Worm (Caenorhabditis elegans) whole organism, L4 larva: Measurements from ENCODE around the gene slc-17.5.
A peak's percentile ranks its signal among the peaks of the same experiment; 100 is the strongest.

Experiments used
- F10B5.3 ChIP-seq: sonication (generic microtip); optimal IDR thresholded peaks from 2 replicates; lab custom pipeline; 2016; ENCODE audit warnings: mild to moderate bottlenecking, missing genetic modification characterization, missing compliant biosample characterization
- F26F4.8 ChIP-seq: fragments of 200-800 bp; sonication (Bioruptor generic); conservative IDR thresholded peaks from 2 replicates; pipeline ENCODE4 v1.3.6; 2022; ENCODE audit warnings: missing genetic modification characterization, missing compliant biosample characterization
- F37D6.2 ChIP-seq: sonication (generic microtip); optimal IDR thresholded peaks from 2 replicates; lab custom pipeline; 2016; ENCODE audit warnings: mild to moderate bottlenecking, missing genetic modification characterization, missing compliant biosample characterization
- R02D3.7 ChIP-seq: fragments of 150-350 bp; sonication (generic microtip); optimal IDR thresholded peaks from 3 replicates; lab custom pipeline; 2014; ENCODE audit warnings: missing biosample characterization, missing genetic modification characterization
- T20F7.1 ChIP-seq: fragments of 200-800 bp; sonication (Bioruptor generic); optimal IDR thresholded peaks from 2 replicates; lab custom pipeline; 2018; ENCODE audit warnings: mild to moderate bottlenecking, missing genetic modification characterization, missing compliant biosample characterization
- aha-1 ChIP-seq: fragments of 150-350 bp; peaks from one replicate; lab custom pipeline; 2014; ENCODE audit warnings: missing biosample characterization, missing genetic modification characterization
- arid-1 ChIP-seq: fragments of 200-800 bp; sonication (Bioruptor generic); conservative IDR thresholded peaks from 2 replicates; pipeline ENCODE4 v1.3.6; 2022; ENCODE audit warnings: missing genetic modification reagents, missing genetic modification characterization, missing compliant biosample characterization
- ceh-20 ChIP-seq: fragments of 200-800 bp; sonication (Bioruptor generic); IDR thresholded peaks from 2 replicates; pipeline ENCODE4 v1.3.6; 2022; ENCODE audit warnings: missing genetic modification reagents, missing genetic modification characterization, missing compliant biosample characterization
- ceh-28 ChIP-seq: fragments of 150-350 bp; optimal IDR thresholded peaks from 2 replicates; lab custom pipeline; 2014; ENCODE audit warnings: missing biosample characterization, missing genetic modification reagents, missing genetic modification characterization
- ces-1 ChIP-seq: fragments of 150-350 bp; sonication (generic microtip); optimal IDR thresholded peaks from 4 replicates; lab custom pipeline; 2014; ENCODE audit warnings: missing biosample characterization, missing genetic modification reagents, missing genetic modification characterization
- cey-2 ChIP-seq: sonication (generic microtip); optimal IDR thresholded peaks from 3 replicates; lab custom pipeline; 2017; ENCODE audit warnings: missing genetic modification characterization, mild to moderate bottlenecking, missing compliant biosample characterization, antibody characterized with exemption, borderline replicate concordance; ENCODE audit not compliant: insufficient read depth
- ctbp-1 ChIP-seq: fragments of 200-800 bp; sonication (Bioruptor generic); IDR thresholded peaks from 2 replicates; pipeline ENCODE4 v1.3.6; 2022; ENCODE audit warnings: missing genetic modification reagents, missing genetic modification characterization, missing compliant biosample characterization
- daf-12 ChIP-seq: fragments of 150-350 bp; optimal IDR thresholded peaks from 2 replicates; lab custom pipeline; 2014; ENCODE audit warnings: missing biosample characterization, missing genetic modification reagents, missing genetic modification characterization
- daf-19 ChIP-seq: fragments of 200-800 bp; sonication (Bioruptor generic); conservative IDR thresholded peaks from 2 replicates; pipeline ENCODE4 v1.3.6; 2022; ENCODE audit warnings: missing genetic modification characterization, missing compliant biosample characterization
- dmd-9 ChIP-seq: fragments of 200-800 bp; sonication (Bioruptor generic); IDR thresholded peaks from 2 replicates; pipeline ENCODE4 v1.3.6; 2022; ENCODE audit warnings: missing genetic modification reagents, missing genetic modification characterization, missing compliant biosample characterization
- dpl-1 ChIP-seq: fragments of 150-350 bp; optimal IDR thresholded peaks from 2 replicates; lab custom pipeline; 2014; ENCODE audit warnings: missing biosample characterization, missing genetic modification reagents, missing genetic modification characterization
- dve-1 ChIP-seq: sonication (generic microtip); optimal IDR thresholded peaks from 2 replicates; lab custom pipeline; 2017; ENCODE audit warnings: antibody characterized with exemption, mild to moderate bottlenecking, missing genetic modification characterization, missing compliant biosample characterization; ENCODE audit not compliant: insufficient read depth
- fkh-10 ChIP-seq: fragments of 150-350 bp; optimal IDR thresholded peaks from 2 replicates; lab custom pipeline; 2014; ENCODE audit warnings: missing biosample characterization, missing genetic modification reagents, missing genetic modification characterization
- fos-1 ChIP-seq: fragments of 150-350 bp; optimal IDR thresholded peaks from 2 replicates; lab custom pipeline; 2014; ENCODE audit warnings: missing biosample characterization, missing genetic modification characterization
- hif-1 ChIP-seq, 2 experiments: sonication (generic microtip); optimal IDR thresholded peaks; 2 replicates each; lab custom pipeline; 2016 to 2017; ENCODE audit warnings: missing compliant biosample characterization in 2 of 2, missing genetic modification characterization in 2 of 2, missing genetic modification reagents in 2 of 2, missing genotype in 2 of 2, mild to moderate bottlenecking in 1 of 2
- jun-1 ChIP-seq: fragments of 150-350 bp; optimal IDR thresholded peaks from 2 replicates; lab custom pipeline; 2014; ENCODE audit warnings: missing biosample characterization, missing genetic modification reagents, missing genetic modification characterization
- lin-1 ChIP-seq: fragments of 200-800 bp; sonication (Bioruptor generic); IDR thresholded peaks from 2 replicates; pipeline ENCODE4 v1.3.6; 2022; ENCODE audit warnings: missing genetic modification reagents, missing genetic modification characterization, missing compliant biosample characterization
- lin-29 ChIP-seq: fragments of 200-800 bp; sonication (Bioruptor generic); IDR thresholded peaks from 2 replicates; pipeline ENCODE4 v1.3.6; 2022; ENCODE audit warnings: missing genetic modification reagents, missing genetic modification characterization, missing compliant biosample characterization
- madf-9 ChIP-seq: fragments of 200-800 bp; sonication (Bioruptor generic); conservative IDR thresholded peaks from 2 replicates; pipeline ENCODE4 v1.3.6; 2022; ENCODE audit warnings: missing genetic modification reagents, missing genetic modification characterization, missing compliant biosample characterization
- mep-1 ChIP-seq: fragments of 150-350 bp; sonication (generic microtip); optimal IDR thresholded peaks from 3 replicates; lab custom pipeline; 2014; ENCODE audit warnings: missing biosample characterization, missing genetic modification characterization
- mes-2 ChIP-seq: sonication (generic microtip); optimal IDR thresholded peaks from 2 replicates; lab custom pipeline; 2016; ENCODE audit warnings: missing genotype, mild to moderate bottlenecking, missing genetic modification characterization, missing compliant biosample characterization; ENCODE audit not compliant: poor library complexity, severe bottlenecking
- mxl-2 ChIP-seq: fragments of 200-800 bp; sonication (Bioruptor generic); conservative IDR thresholded peaks from 2 replicates; pipeline ENCODE4 v1.3.6; 2022; ENCODE audit warnings: missing genetic modification reagents, missing genetic modification characterization, missing compliant biosample characterization
- nhr-10 ChIP-seq: fragments of 150-350 bp; optimal IDR thresholded peaks from 2 replicates; lab custom pipeline; 2014; ENCODE audit warnings: missing biosample characterization, missing genetic modification characterization
- nhr-102 ChIP-seq: sonication (generic microtip); optimal IDR thresholded peaks from 2 replicates; lab custom pipeline; 2016; ENCODE audit warnings: mild to moderate bottlenecking, missing genetic modification characterization, moderate library complexity, missing compliant biosample characterization
- nhr-11 ChIP-seq: fragments of 150-350 bp; optimal IDR thresholded peaks from 2 replicates; lab custom pipeline; 2014; ENCODE audit warnings: missing biosample characterization, missing genetic modification characterization
- nhr-111 ChIP-seq: fragments of 200-800 bp; sonication (Bioruptor generic); optimal IDR thresholded peaks from 2 replicates; lab custom pipeline; 2018; ENCODE audit warnings: mild to moderate bottlenecking, missing genetic modification characterization, missing compliant biosample characterization
- nhr-28 ChIP-seq: fragments of 150-350 bp; optimal IDR thresholded peaks from 2 replicates; lab custom pipeline; 2014; ENCODE audit warnings: missing biosample characterization, missing genetic modification characterization
- nhr-41 ChIP-seq: fragments of 200-800 bp; sonication (Bioruptor generic); IDR thresholded peaks from 2 replicates; pipeline ENCODE4 v1.3.6; 2022; ENCODE audit warnings: missing genetic modification reagents, missing genetic modification characterization, missing compliant biosample characterization
- nhr-42 ChIP-seq: fragments of 200-800 bp; sonication (Bioruptor generic); IDR thresholded peaks from 2 replicates; pipeline ENCODE4 v1.3.6; 2022; ENCODE audit warnings: missing genetic modification characterization, missing compliant biosample characterization
- nhr-6 ChIP-seq: fragments of 150-350 bp; optimal IDR thresholded peaks from 2 replicates; lab custom pipeline; 2014; ENCODE audit warnings: missing biosample characterization, missing genetic modification characterization
- saeg-2 ChIP-seq: fragments of 200-800 bp; sonication (Bioruptor generic); IDR thresholded peaks from 2 replicates; pipeline ENCODE4 v1.3.6; 2022; ENCODE audit warnings: missing genetic modification reagents, missing genetic modification characterization, missing compliant biosample characterization
- sdz-12 ChIP-seq: fragments of 200-800 bp; sonication (Bioruptor generic); optimal IDR thresholded peaks from 2 replicates; lab custom pipeline; 2018; ENCODE audit warnings: mild to moderate bottlenecking, missing genetic modification characterization, missing compliant biosample characterization
- skn-1 ChIP-seq: fragments of 150-350 bp; optimal IDR thresholded peaks from 2 replicates; lab custom pipeline; 2014; ENCODE audit warnings: missing biosample characterization, missing genetic modification characterization
- snpc-1.2 ChIP-seq: fragments of 200-800 bp; sonication (Bioruptor generic); IDR thresholded peaks from 2 replicates; pipeline ENCODE4 v1.3.6; 2022; ENCODE audit warnings: missing genetic modification reagents, missing genetic modification characterization, missing compliant biosample characterization
- spr-1 ChIP-seq: sonication (generic microtip); optimal IDR thresholded peaks from 2 replicates; lab custom pipeline; 2016; ENCODE audit warnings: mild to moderate bottlenecking, missing genetic modification characterization, missing compliant biosample characterization
- spr-3 ChIP-seq: fragments of 200-800 bp; sonication (Bioruptor generic); optimal IDR thresholded peaks from 2 replicates; lab custom pipeline; 2018; ENCODE audit warnings: mild to moderate bottlenecking, missing genetic modification characterization, missing compliant biosample characterization
- tra-1 ChIP-seq: fragments of 200-800 bp; sonication (Bioruptor generic); IDR thresholded peaks from 2 replicates; pipeline ENCODE4 v1.3.6; 2022; ENCODE audit warnings: missing genetic modification reagents, missing genetic modification characterization, missing compliant biosample characterization
- unc-39 ChIP-seq: sonication (generic microtip); optimal IDR thresholded peaks from 2 replicates; lab custom pipeline; 2017; ENCODE audit warnings: missing biosample characterization, missing genetic modification characterization
- zfp-2 ChIP-seq: sonication (generic microtip); optimal IDR thresholded peaks from 2 replicates; lab custom pipeline; 2016; ENCODE audit warnings: mild to moderate bottlenecking, missing genetic modification characterization, missing compliant biosample characterization
- zfp-3 ChIP-seq: fragments of 200-800 bp; sonication (Bioruptor generic); conservative IDR thresholded peaks from 2 replicates; pipeline ENCODE4 v1.3.6; 2022; ENCODE audit warnings: missing genetic modification reagents, missing genetic modification characterization, missing compliant biosample characterization
- zip-2 ChIP-seq: fragments of 150-350 bp; optimal IDR thresholded peaks from 2 replicates; lab custom pipeline; 2014; ENCODE audit warnings: missing biosample characterization, missing genetic modification characterization
- ztf-7 ChIP-seq: fragments of 150-350 bp; optimal IDR thresholded peaks from 2 replicates; lab custom pipeline; 2014; ENCODE audit warnings: missing biosample characterization, missing genetic modification characterization

slc-17.5 gene

ce11 chrV:8307013-8307412, 22.3 kb upstream of the slc-17.5 start (continued):
- TF ChIP-seq ceh-28 (tag; lab: Kevin White, UChicago): no peak
- TF ChIP-seq ceh-20 (GFP tag; lab: Robert Waterston, UW): no peak
- no peak for TF ChIP-seq F37D6.2 (tag; lab: Kevin White, UChicago)
- TF ChIP-seq lin-29 (GFP tag; lab: Robert Waterston, UW): no peak
- no peak for TF ChIP-seq nhr-111
- no peak for TF ChIP-seq ztf-7 (tag; lab: Kevin White, UChicago)
- TF ChIP-seq ctbp-1 (GFP tag; lab: Robert Waterston, UW): no peak
- no peak for TF ChIP-seq cey-2 (tag; lab: Kevin White, UChicago)
- TF ChIP-seq fkh-10 (GFP tag; lab: Kevin White, UChicago): no peak
- TF ChIP-seq nhr-6 (tag; lab: Kevin White, UChicago): no peak
- no peak for TF ChIP-seq saeg-2 (GFP tag; lab: Robert Waterston, UW)
- no peak for TF ChIP-seq mes-2
- peak; percentile 65 for TF ChIP-seq dve-1 (tag; lab: Kevin White, UChicago)
- TF ChIP-seq daf-19: no peak
- TF ChIP-seq zip-2 (tag; lab: Kevin White, UChicago): no peak
- no peak for TF ChIP-seq tra-1
- no peak for TF ChIP-seq nhr-42 (GFP tag; lab: Robert Waterston, UW)
- no peak for TF ChIP-seq sdz-12 (GFP tag; lab: Kevin White, UChicago)
- TF ChIP-seq ces-1 (GFP tag; lab: Kevin White, UChicago): no peak
- TF ChIP-seq daf-12: no peak
- no peak for TF ChIP-seq aha-1 (tag; lab: Kevin White, UChicago)
- no peak for TF ChIP-seq nhr-11
- no peak for TF ChIP-seq fos-1
- no peak for TF ChIP-seq madf-9
- no peak for TF ChIP-seq jun-1
- TF ChIP-seq T20F7.1 (GFP tag; lab: Kevin White, UChicago): no peak
- no peak for TF ChIP-seq mep-1 (tag; lab: Kevin White, UChicago)
- TF ChIP-seq arid-1 (GFP tag; lab: Robert Waterston, UW): no peak
- no peak for TF ChIP-seq F26F4.8 (GFP tag; lab: Robert Waterston, UW)
- TF ChIP-seq zfp-3 (GFP tag; lab: Robert Waterston, UW): no peak
- no peak for TF ChIP-seq hif-1 (tag; optimal IDR thresholded peaks at IDR 0.05; lab: Kevin White, UChicago)
- no peak for TF ChIP-seq unc-39 (tag; lab: Kevin White, UChicago)
- TF ChIP-seq F10B5.3 (tag; lab: Kevin White, UChicago): no peak
- TF ChIP-seq nhr-41: no peak
- no peak for TF ChIP-seq skn-1 (tag; lab: Kevin White, UChicago)
- TF ChIP-seq R02D3.7: no peak
- TF ChIP-seq spr-1 (tag; lab: Kevin White, UChicago): no peak
- peak; percentile 60 for TF ChIP-seq nhr-28 (tag; lab: Kevin White, UChicago)
- TF ChIP-seq dpl-1 (GFP tag; lab: Kevin White, UChicago): no peak
- TF ChIP-seq zfp-2 (tag; lab: Kevin White, UChicago): no peak
- no peak for TF ChIP-seq mxl-2 (GFP tag; lab: Robert Waterston, UW)
- TF ChIP-seq nhr-102: no peak
- TF ChIP-seq nhr-10 (tag; lab: Kevin White, UChicago): no peak
- TF ChIP-seq spr-3 (GFP tag; lab: Kevin White, UChicago): no peak
- no peak for TF ChIP-seq snpc-1.2 (GFP tag; lab: Robert Waterston, UW)
- TF ChIP-seq lin-1: no peak
- TF ChIP-seq dmd-9: no peak
- TF ChIP-seq, all 104 proteins: peak for 10
